Worm (Caenorhabditis elegans) whole organism, late embryonic: ENCODE results near the gene fbxa-196.

ENCODE experiments used
- C08G9.2 ChIP-seq: sonication (generic microtip); optimal IDR thresholded peaks from 2 replicates; lab custom pipeline; 2016; ENCODE audit warnings: mild to moderate bottlenecking, missing genetic modification characterization, moderate library complexity, missing compliant biosample characterization
- C38D4.7 ChIP-seq: fragments of 200-800 bp; sonication (Bioruptor generic); optimal IDR thresholded peaks from 2 replicates; lab custom pipeline; 2018; ENCODE audit warnings: mild to moderate bottlenecking, missing genetic modification characterization, moderate library complexity, missing compliant biosample characterization
- K02D7.2 ChIP-seq: sonication (generic microtip); optimal IDR thresholded peaks from 2 replicates; lab custom pipeline; 2017; ENCODE audit warnings: mild to moderate bottlenecking, missing genetic modification characterization, missing compliant biosample characterization
- K09A11.1 ChIP-seq: sonication (generic microtip); optimal IDR thresholded peaks from 2 replicates; lab custom pipeline; 2017; ENCODE audit warnings: antibody characterized with exemption, mild to moderate bottlenecking, missing genetic modification characterization, missing compliant biosample characterization; ENCODE audit not compliant: insufficient read depth
- T23F11.4 ChIP-seq: fragments of 200-800 bp; sonication (Bioruptor generic); optimal IDR thresholded peaks from 2 replicates; lab custom pipeline; 2018; ENCODE audit warnings: mild to moderate bottlenecking, missing genetic modification characterization, missing compliant biosample characterization
- ama-1 ChIP-seq: fragments of 150-350 bp; optimal IDR thresholded peaks from 2 replicates; lab custom pipeline; 2014
- ceh-18 ChIP-seq: sonication (generic microtip); optimal IDR thresholded peaks from 2 replicates; lab custom pipeline; 2016; ENCODE audit warnings: missing genetic modification characterization, missing compliant biosample characterization
- ceh-19 ChIP-seq: fragments of 200-800 bp; sonication (Bioruptor generic); optimal IDR thresholded peaks from 2 replicates; lab custom pipeline; 2018; ENCODE audit warnings: mild to moderate bottlenecking, missing genetic modification characterization, missing compliant biosample characterization
- ceh-2 ChIP-seq: sonication (generic microtip); optimal IDR thresholded peaks from 2 replicates; lab custom pipeline; 2016; ENCODE audit warnings: missing genotype, missing genetic modification characterization, missing compliant biosample characterization
- ceh-22 ChIP-seq: sonication (generic microtip); optimal IDR thresholded peaks from 2 replicates; lab custom pipeline; 2017; ENCODE audit warnings: missing biosample characterization, missing genetic modification characterization
- ceh-24 ChIP-seq: sonication (generic microtip); optimal IDR thresholded peaks from 2 replicates; lab custom pipeline; 2016; ENCODE audit warnings: mild to moderate bottlenecking, missing genetic modification characterization, missing compliant biosample characterization
- ceh-31 ChIP-seq: sonication (generic microtip); optimal IDR thresholded peaks from 2 replicates; lab custom pipeline; 2016; ENCODE audit warnings: missing genetic modification characterization, missing compliant biosample characterization
- ceh-6 ChIP-seq: fragments of 200-800 bp; sonication (Bioruptor generic); optimal IDR thresholded peaks from 2 replicates; lab custom pipeline; 2018; ENCODE audit warnings: mild to moderate bottlenecking, missing genetic modification characterization, missing compliant biosample characterization
- ceh-9 ChIP-seq: sonication (generic microtip); optimal IDR thresholded peaks from 2 replicates; lab custom pipeline; 2016; ENCODE audit warnings: mild to moderate bottlenecking, missing genetic modification characterization, inconsistent platforms, missing compliant biosample characterization
- che-1 ChIP-seq: sonication (generic microtip); optimal IDR thresholded peaks from 2 replicates; lab custom pipeline; 2016; ENCODE audit warnings: mild to moderate bottlenecking, missing genetic modification characterization, missing compliant biosample characterization
- elt-2 ChIP-seq: sonication (generic microtip); optimal IDR thresholded peaks from 2 replicates; lab custom pipeline; 2016; ENCODE audit warnings: missing genetic modification reagents, missing genetic modification characterization, missing compliant biosample characterization
- ets-4 ChIP-seq: sonication (generic microtip); optimal IDR thresholded peaks from 2 replicates; lab custom pipeline; 2016; ENCODE audit warnings: missing genetic modification characterization, missing compliant biosample characterization
- eyg-1 ChIP-seq: sonication (generic microtip); optimal IDR thresholded peaks from 2 replicates; lab custom pipeline; 2016; ENCODE audit warnings: missing genotype, missing genetic modification characterization, missing compliant biosample characterization
- fkh-10 ChIP-seq: fragments of 150-350 bp; optimal IDR thresholded peaks from 2 replicates; lab custom pipeline; 2014; ENCODE audit warnings: missing biosample characterization, missing genetic modification reagents, missing genetic modification characterization
- gmeb-2 ChIP-seq: sonication (generic microtip); optimal IDR thresholded peaks from 2 replicates; lab custom pipeline; 2016; ENCODE audit warnings: missing genetic modification characterization, inconsistent platforms, missing compliant biosample characterization
- hlh-13 ChIP-seq: fragments of 200-800 bp; sonication (Bioruptor generic); optimal IDR thresholded peaks from 2 replicates; lab custom pipeline; 2018; ENCODE audit warnings: mild to moderate bottlenecking, missing genetic modification characterization, missing compliant biosample characterization
- hlh-30 ChIP-seq: sonication (generic microtip); optimal IDR thresholded peaks from 2 replicates; lab custom pipeline; 2017; ENCODE audit warnings: antibody characterized with exemption, missing genetic modification characterization, missing compliant biosample characterization; ENCODE audit not compliant: insufficient read depth
- hlh-8 ChIP-seq: sonication (generic microtip); optimal IDR thresholded peaks from 2 replicates; lab custom pipeline; 2016; ENCODE audit warnings: missing genotype, missing genetic modification characterization, missing compliant biosample characterization
- lin-11 ChIP-seq: fragments of 200-800 bp; sonication (Bioruptor generic); optimal IDR thresholded peaks from 2 replicates; lab custom pipeline; 2018; ENCODE audit warnings: mild to moderate bottlenecking, missing genetic modification characterization, missing compliant biosample characterization
- mec-3 ChIP-seq: sonication (generic microtip); optimal IDR thresholded peaks from 2 replicates; lab custom pipeline; 2016; ENCODE audit warnings: borderline replicate concordance, missing genetic modification characterization, missing compliant biosample characterization
- nfya-1 ChIP-seq: sonication (generic microtip); optimal IDR thresholded peaks from 2 replicates; lab custom pipeline; 2017; ENCODE audit warnings: missing genetic modification characterization, mild to moderate bottlenecking, missing compliant biosample characterization, antibody characterized with exemption, moderate library complexity
- npax-4 ChIP-seq: sonication (generic microtip); optimal IDR thresholded peaks from 2 replicates; lab custom pipeline; 2016; ENCODE audit warnings: missing genetic modification characterization, missing compliant biosample characterization
- pha-2 ChIP-seq: sonication (generic microtip); optimal IDR thresholded peaks from 2 replicates; lab custom pipeline; 2017; ENCODE audit warnings: mild to moderate bottlenecking, missing genetic modification characterization, missing compliant biosample characterization
- pqm-1 ChIP-seq: sonication (generic microtip); optimal IDR thresholded peaks from 2 replicates; lab custom pipeline; 2016; ENCODE audit warnings: missing genetic modification characterization, missing compliant biosample characterization
- pros-1 ChIP-seq: fragments of 150-350 bp; optimal IDR thresholded peaks from 2 replicates; lab custom pipeline; 2014; ENCODE audit warnings: missing biosample characterization, missing genetic modification reagents, missing genetic modification characterization
- ref-2 ChIP-seq: sonication (generic microtip); optimal IDR thresholded peaks from 2 replicates; lab custom pipeline; 2016; ENCODE audit warnings: missing genetic modification characterization, missing compliant biosample characterization
- sox-2 ChIP-seq: fragments of 200-800 bp; sonication (Bioruptor generic); IDR thresholded peaks from 2 replicates; pipeline ENCODE4 v1.3.6; 2022; ENCODE audit warnings: missing genetic modification reagents, missing genetic modification characterization, missing compliant biosample characterization
- tbx-2 ChIP-seq: sonication (generic microtip); optimal IDR thresholded peaks from 2 replicates; lab custom pipeline; 2016; ENCODE audit warnings: missing genetic modification characterization, missing compliant biosample characterization
- tbx-7 ChIP-seq: sonication (generic microtip); optimal IDR thresholded peaks from 2 replicates; lab custom pipeline; 2016; ENCODE audit warnings: missing genotype, missing genetic modification characterization, missing compliant biosample characterization
- unc-42 ChIP-seq: sonication (generic microtip); optimal IDR thresholded peaks from 2 replicates; lab custom pipeline; 2016; ENCODE audit warnings: missing genotype, missing genetic modification characterization, missing compliant biosample characterization
- unc-86 ChIP-seq: sonication (generic microtip); optimal IDR thresholded peaks from 2 replicates; lab custom pipeline; 2016; ENCODE audit warnings: missing genetic modification characterization, missing compliant biosample characterization
- zip-5 ChIP-seq: sonication (generic microtip); optimal IDR thresholded peaks from 2 replicates; lab custom pipeline; 2016; ENCODE audit warnings: missing genetic modification characterization, missing compliant biosample characterization

The fbxa-196 gene

DNA sequence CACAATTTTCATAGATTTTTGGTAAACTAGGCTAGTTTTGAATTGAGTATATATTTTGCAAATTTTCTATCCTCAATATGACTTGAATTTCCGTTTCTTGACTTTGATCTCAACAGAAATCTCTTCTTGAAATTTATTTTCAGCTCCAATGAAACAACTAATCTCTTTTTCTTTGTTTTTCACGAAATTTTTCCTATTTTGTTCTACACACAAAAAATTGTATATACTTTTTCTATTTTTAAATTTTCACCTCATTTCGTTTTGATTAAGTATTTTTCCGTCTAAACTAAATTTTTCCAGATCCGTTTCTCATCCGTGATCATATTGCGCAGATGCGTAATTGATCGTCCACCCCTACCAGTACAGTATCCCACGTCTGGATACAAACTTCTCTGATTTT, 16.3 kb downstream of the fbxa-196 start, which contains the start of gene unc-83:
unc-83 (plus strand) TSS at position 301 of the 400 bp plus-strand sequence.
- TF ChIP-seq eyg-1 (tag; lab: Kevin White, UChicago) (no peak), C38D4.7 (no peak)

ce11 chrV:6467676-6468075, 19.2 kb downstream of the fbxa-196 start:
- TF ChIP-seq fkh-10 (no peak), ceh-19 (GFP tag; lab: Kevin White, UChicago) (peak; percentile 45)
- TF ChIP-seq, all 69 proteins: peak for 1

- no peak for TF ChIP-seq tbx-7 (tag; lab: Kevin White, UChicago)
- TF ChIP-seq fkh-10 = no peak
- TF ChIP-seq unc-86 (tag; lab: Kevin White, UChicago) = no peak
- no peak for TF ChIP-seq lin-11 (tag; lab: Kevin White, UChicago)
- TF ChIP-seq ama-1 (lab: Kevin White, UChicago) = no peak
- no peak for TF ChIP-seq ceh-19 (GFP tag; lab: Kevin White, UChicago)
- no peak for TF ChIP-seq C08G9.2 (tag; lab: Kevin White, UChicago)
- no peak for TF ChIP-seq npax-4 (tag; lab: Kevin White, UChicago)
- TF ChIP-seq sox-2 (GFP tag; lab: Robert Waterston, UW) = no peak
- TF ChIP-seq ets-4 (tag; lab: Kevin White, UChicago) = no peak
- TF ChIP-seq pros-1 (tag; lab: Kevin White, UChicago) = no peak
- TF ChIP-seq mec-3 (tag; lab: Kevin White, UChicago) = no peak
- TF ChIP-seq hlh-30 (tag; lab: Kevin White, UChicago) = no peak
- TF ChIP-seq ceh-22 (tag; lab: Kevin White, UChicago) = no peak
Observed at ce11 chrV:6471208-6471607, 22.8 kb downstream of the fbxa-196 start.

- TF ChIP-seq elt-2 (tag; lab: Kevin White, UChicago) (no peak), pros-1 (tag; lab: Kevin White, UChicago) (no peak), ceh-9 (no peak), ceh-18 (tag; lab: Kevin White, UChicago) (no peak)
Observed at ce11 chrV:6476026-6476425, 27.6 kb downstream of the fbxa-196 start.

DNA sequence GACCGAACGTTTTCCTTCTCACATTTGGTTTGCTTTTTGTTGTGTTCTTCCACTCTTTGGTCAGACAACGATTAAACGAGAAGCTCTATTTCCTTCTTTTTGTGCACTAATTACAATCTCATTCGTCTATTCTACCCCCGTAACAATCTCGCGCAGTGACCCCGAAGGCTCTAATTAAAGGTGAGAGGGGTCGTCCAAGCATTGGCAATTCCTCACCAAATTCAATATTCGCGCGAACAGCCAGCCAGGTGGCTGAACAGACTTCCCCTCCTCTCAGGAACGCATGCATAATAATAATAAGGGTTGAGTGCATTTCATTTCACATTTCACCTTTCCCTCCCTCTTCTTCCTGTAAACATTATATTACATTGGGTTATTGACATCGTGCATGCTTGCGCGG, 36.7 kb downstream of the fbxa-196 start:
- TF ChIP-seq T23F11.4 (GFP tag; lab: Kevin White, UChicago) (no peak), ceh-31 (peak; percentile 62), unc-42 (tag; lab: Kevin White, UChicago) (peak; percentile 6), ceh-24 (no peak), fkh-10 (no peak), ref-2 (peak; percentile 14), tbx-2 (tag; lab: Kevin White, UChicago) (peak; percentile 45), pqm-1 (tag; lab: Kevin White, UChicago) (no peak), hlh-8 (tag; lab: Kevin White, UChicago) (no peak), ceh-9 (no peak), mec-3 (tag; lab: Kevin White, UChicago) (no peak)

- TF ChIP-seq C08G9.2 (tag; lab: Kevin White, UChicago) (no peak), hlh-13 (GFP tag; lab: Kevin White, UChicago) (no peak), che-1 (tag; lab: Kevin White, UChicago) (no peak), K02D7.2 (no peak), hlh-30 (tag; lab: Kevin White, UChicago) (no peak), K09A11.1 (tag; lab: Kevin White, UChicago) (no peak), gmeb-2 (tag; lab: Kevin White, UChicago) (no peak), pha-2 (tag; lab: Kevin White, UChicago) (no peak), ceh-2 (tag; lab: Kevin White, UChicago) (no peak), pqm-1 (tag; lab: Kevin White, UChicago) (no peak), zip-5 (tag; lab: Kevin White, UChicago) (no peak), npax-4 (tag; lab: Kevin White, UChicago) (no peak), nfya-1 (tag; lab: Kevin White, UChicago) (no peak), ceh-6 (GFP tag; lab: Kevin White, UChicago) (no peak)
Observed at ce11 chrV:6487878-6488277, 39.4 kb downstream of the fbxa-196 start.
